Worm (Caenorhabditis elegans) whole organism, L1 larva: ENCODE results near the gene K08D10.13.
"Not testable (repeated sequence)": the region's sequence is repeated elsewhere in the genome, so short reads cannot be mapped to it uniquely, and the experiment has no call there.

Experiments
- efl-3 ChIP-seq: fragments of 200-800 bp; sonication (Bioruptor generic); optimal IDR thresholded peaks from 2 replicates; lab custom pipeline; 2018; ENCODE audit warnings: mild to moderate bottlenecking, missing genetic modification characterization, missing compliant biosample characterization
- lsy-2 ChIP-seq, 2 experiments: fragments of 150-350 bp; optimal IDR thresholded peaks; 2 replicates each; lab custom pipeline; 2014; ENCODE audit warnings: missing biosample characterization in 2 of 2, missing genetic modification characterization in 2 of 2
- mep-1 ChIP-seq: fragments of 150-350 bp; optimal IDR thresholded peaks from 2 replicates; lab custom pipeline; 2014; ENCODE audit warnings: missing biosample characterization, missing genetic modification characterization
- nhr-28 ChIP-seq: fragments of 150-350 bp; optimal IDR thresholded peaks from 2 replicates; lab custom pipeline; 2014; ENCODE audit warnings: missing biosample characterization, missing genetic modification characterization
- nhr-76 ChIP-seq: sonication (generic microtip); optimal IDR thresholded peaks from 2 replicates; lab custom pipeline; 2017; ENCODE audit warnings: missing biosample characterization, missing genetic modification characterization
- nhr-77 ChIP-seq: fragments of 150-350 bp; optimal IDR thresholded peaks from 2 replicates; lab custom pipeline; 2014; ENCODE audit warnings: missing biosample characterization, missing genetic modification characterization
- unc-30 ChIP-seq: sonication (generic microtip); optimal IDR thresholded peaks from 2 replicates; lab custom pipeline; 2017; ENCODE audit warnings: missing biosample characterization, missing genetic modification characterization

- TF ChIP-seq lsy-2 (tag; optimal IDR thresholded peaks at IDR 0.05; lab: Kevin White, UChicago); efl-3 (GFP tag; lab: Kevin White, UChicago); nhr-76; mep-1 (tag; lab: Kevin White, UChicago); nhr-28 (tag; lab: Kevin White, UChicago); nhr-77 (tag; lab: Kevin White, UChicago); unc-30: not testable (repeated sequence)
Measured at ce11 chrIV:4186099-4186498, 14.7 kb upstream of the K08D10.13 start, which contains the start of gene K08D10.11.
